Fruit fly (Drosophila melanogaster) Kc167 (cell line): Measurements from ENCODE around the gene blp.

ENCODE experiments used
- Myc ChIP-seq: fragments of >200 bp; optimal IDR thresholded peaks from 2 replicates; lab custom pipeline; 2017; ENCODE audit warnings: missing external identifiers
- h ChIP-seq: fragments of >200 bp; optimal IDR thresholded peaks from 3 replicates; lab custom pipeline; 2018; ENCODE audit warnings: missing external identifiers
- insv ChIP-seq: fragments of >200 bp; optimal IDR thresholded peaks from 3 replicates; lab custom pipeline; 2018; ENCODE audit warnings: missing external identifiers
- psq ChIP-seq: fragments of >200 bp; optimal IDR thresholded peaks from 2 replicates; lab custom pipeline; 2017; ENCODE audit warnings: missing external identifiers
- ttk ChIP-seq: sonication (Bioruptor generic); optimal IDR thresholded peaks from 2 replicates; lab custom pipeline; 2017; ENCODE audit warnings: missing external identifiers

- TF ChIP-seq psq (lab: Kevin White, UChicago) = no peak
- TF ChIP-seq Myc = no peak
- TF ChIP-seq h (lab: Kevin White, UChicago) = no peak
- no peak for TF ChIP-seq insv (lab: Kevin White, UChicago)
- TF ChIP-seq ttk (lab: Kevin White, UChicago) = no peak
Observed at dm6 chr3R:15972298-15972978, 38.8 kb downstream of the blp start, which contains the start of gene mor.
